Worm (Caenorhabditis elegans): ENCODE results near the gene cyp-13A3.

cyp-13A3 gene

ce11 chrII:9802642-9803041 lies 9.5 kb upstream of the cyp-13A3 start, which contains the start of gene cyp-13A6:
TSS of gene cyp-13A6 (minus strand) at chrII:9802821.
- no peak for TF ChIP-seq blmp-1 (tag; optimal IDR thresholded peaks at IDR 0.05; ENCODE audit: insufficient read depth)
- TF ChIP-seq nhr-77 (tag; optimal IDR thresholded peaks at IDR 0.05), result no peak
- peak; percentile 62 for TF ChIP-seq fos-1 (tag; optimal IDR thresholded peaks at IDR 0.05)
- no peak for TF ChIP-seq ceh-82 (tag; optimal IDR thresholded peaks at IDR 0.05)
- no peak for TF ChIP-seq unc-55 (GFP tag; optimal IDR thresholded peaks at IDR 0.05)

ce11 chrII:9800251-9800650 lies 7.2 kb upstream of the cyp-13A3 start, which contains the start of gene cyp-13A5:
TSS of gene cyp-13A5 (minus strand) at chrII:9800362.
- TF ChIP-seq lsy-2 (tag; optimal IDR thresholded peaks at IDR 0.05) (no peak), lin-11 (tag; optimal IDR thresholded peaks at IDR 0.05) (no peak), unc-55 (GFP tag; optimal IDR thresholded peaks at IDR 0.05) (no peak), sem-4 (tag; optimal IDR thresholded peaks at IDR 0.05) (no peak), fos-1 (tag; optimal IDR thresholded peaks at IDR 0.05) (peak; percentile 92), nhr-21 (tag; optimal IDR thresholded peaks at IDR 0.05) (no peak), skn-1 (tag; optimal IDR thresholded peaks at IDR 0.05) (no peak), ztf-1 (GFP tag; conservative IDR thresholded peaks at IDR 0.05) (no peak), nhr-77 (tag; optimal IDR thresholded peaks at IDR 0.05) (no peak), unc-62 (GFP tag; optimal IDR thresholded peaks at IDR 0.05) (no peak), sma-3 (GFP tag; optimal IDR thresholded peaks at IDR 0.05) (peak; percentile 68), ceh-82 (tag; optimal IDR thresholded peaks at IDR 0.05) (no peak), mbf-1 (tag; optimal IDR thresholded peaks at IDR 0.05) (no peak), sma-9 (GFP tag; optimal IDR thresholded peaks at IDR 0.05) (peak; percentile 68), sma-9 (tag; optimal IDR thresholded peaks at IDR 0.05) (no peak), nhr-129 (tag; optimal IDR thresholded peaks at IDR 0.05) (peak; percentile 53), dmd-4 (tag; optimal IDR thresholded peaks at IDR 0.05) (no peak), aly-2 (tag; optimal IDR thresholded peaks at IDR 0.05) (no peak), lin-13 (GFP tag; optimal IDR thresholded peaks at IDR 0.05) (no peak), peb-1 (tag; optimal IDR thresholded peaks at IDR 0.05) (no peak), ZK546.5 (tag; optimal IDR thresholded peaks at IDR 0.05) (no peak), nhr-25 (tag; optimal IDR thresholded peaks at IDR 0.05) (no peak), nhr-23 (tag; optimal IDR thresholded peaks at IDR 0.05) (no peak), crh-2 (tag; optimal IDR thresholded peaks at IDR 0.05) (no peak)

DNA sequence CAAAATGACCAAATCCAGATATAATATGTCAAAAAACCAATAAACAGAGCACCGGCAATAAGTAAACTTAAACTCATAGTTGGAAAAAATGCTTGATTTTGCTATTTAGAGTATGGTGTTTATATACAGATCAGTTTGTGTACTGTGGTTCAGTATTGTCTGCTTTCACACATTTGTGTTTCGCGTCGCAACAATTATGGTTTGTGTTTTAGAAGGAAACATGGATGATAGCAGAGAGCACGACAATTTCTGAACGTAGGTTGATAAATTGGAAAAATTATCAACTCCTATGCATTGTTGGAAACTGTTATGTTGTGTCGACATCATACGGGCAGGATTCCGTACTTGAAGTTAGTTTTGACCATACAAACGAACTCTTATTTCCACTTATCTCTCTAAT lies 4.6 kb upstream of the cyp-13A3 start, which contains the start of gene cyp-13A4:
Gene cyp-13A4, minus strand, starts transcription at position 77 of the 400 bp plus-strand sequence.
- TF ChIP-seq fos-1 (tag; optimal IDR thresholded peaks at IDR 0.05), result peak; percentile 10
- TF ChIP-seq R02D3.7 (tag; optimal IDR thresholded peaks at IDR 0.05), result no peak
- TF ChIP-seq gmeb-1 (tag; optimal IDR thresholded peaks at IDR 0.05), result no peak
- peak; percentile 15 for TF ChIP-seq sma-9 (GFP tag; optimal IDR thresholded peaks at IDR 0.05)
- no peak for TF ChIP-seq sma-9 (tag; optimal IDR thresholded peaks at IDR 0.05)

DNA sequence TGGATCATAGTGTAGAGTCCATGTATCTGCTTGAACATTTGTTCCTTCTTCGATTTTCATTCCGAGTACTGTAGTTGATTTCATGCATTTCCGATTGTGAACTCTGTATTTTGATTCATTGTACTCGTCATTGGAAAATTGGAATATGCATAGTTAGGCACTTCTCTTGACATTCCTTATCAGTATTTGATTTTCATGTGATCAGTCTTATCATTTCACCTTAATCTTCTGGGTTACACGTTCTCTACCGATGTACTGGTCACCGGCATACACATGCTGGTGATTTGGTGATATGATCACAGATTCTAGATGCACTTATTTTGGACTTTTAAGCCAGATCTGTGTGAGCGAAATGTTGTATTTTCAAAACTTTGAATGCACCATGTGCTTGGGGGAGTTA lies 1.9 kb downstream of the cyp-13A3 start:
- TF ChIP-seq F13H6.1 (tag; optimal IDR thresholded peaks at IDR 0.05), result peak; percentile 73
- no peak for TF ChIP-seq nhr-23 (tag; optimal IDR thresholded peaks at IDR 0.05)
- no peak for TF ChIP-seq alr-1 (tag; optimal IDR thresholded peaks at IDR 0.05)
- no peak for TF ChIP-seq Y55F3AM.14 (GFP tag; optimal IDR thresholded peaks at IDR 0.05)
- no peak for TF ChIP-seq egl-27 (tag; optimal IDR thresholded peaks at IDR 0.05)
- TF ChIP-seq aly-2 (tag; optimal IDR thresholded peaks at IDR 0.05), result no peak
- no peak for TF ChIP-seq ceh-82 (tag; optimal IDR thresholded peaks at IDR 0.05)
- no peak for TF ChIP-seq ztf-11 (tag; optimal IDR thresholded peaks at IDR 0.05)
- no peak for TF ChIP-seq unc-55 (GFP tag; optimal IDR thresholded peaks at IDR 0.05)
- no peak for TF ChIP-seq peb-1 (tag; optimal IDR thresholded peaks at IDR 0.05)
- no peak for TF ChIP-seq ztf-1 (GFP tag; conservative IDR thresholded peaks at IDR 0.05)
- TF ChIP-seq lsy-2 (tag; optimal IDR thresholded peaks at IDR 0.05), result peak in 1 of 2 experiments; percentile 21
- TF ChIP-seq lin-11 (tag; optimal IDR thresholded peaks at IDR 0.05), result no peak
- no peak for TF ChIP-seq nhr-237 (tag; optimal IDR thresholded peaks at IDR 0.05)
- peak; percentile 70 for TF ChIP-seq crh-2 (tag; optimal IDR thresholded peaks at IDR 0.05)
- no peak for TF ChIP-seq nhr-25 (tag; optimal IDR thresholded peaks at IDR 0.05)
- TF ChIP-seq mdl-1 (tag; optimal IDR thresholded peaks at IDR 0.05), result peak in 1 of 2 experiments; percentile 43
- no peak for TF ChIP-seq elt-1 (tag; optimal IDR thresholded peaks at IDR 0.05)
- TF ChIP-seq unc-39 (tag; optimal IDR thresholded peaks at IDR 0.05), result no peak
- TF ChIP-seq C34F6.9 (tag; optimal IDR thresholded peaks at IDR 0.05), result no peak
- TF ChIP-seq mab-5 (tag; optimal IDR thresholded peaks at IDR 0.05), result no peak
- no peak for TF ChIP-seq blmp-1 (tag; optimal IDR thresholded peaks at IDR 0.05; ENCODE audit: insufficient read depth)
- no peak for TF ChIP-seq zag-1 (tag; optimal IDR thresholded peaks at IDR 0.05)
- TF ChIP-seq unc-62 (GFP tag; optimal IDR thresholded peaks at IDR 0.05), result no peak
- TF ChIP-seq nhr-6 (tag; optimal IDR thresholded peaks at IDR 0.05), result no peak
- no peak for TF ChIP-seq skn-1 (tag; optimal IDR thresholded peaks at IDR 0.05)
- no peak for TF ChIP-seq lin-13 (GFP tag; optimal IDR thresholded peaks at IDR 0.05)
- no peak for TF ChIP-seq elt-3 (tag; optimal IDR thresholded peaks at IDR 0.05)
- no peak for TF ChIP-seq sem-4 (tag; optimal IDR thresholded peaks at IDR 0.05)
- no peak for TF ChIP-seq mbf-1 (tag; optimal IDR thresholded peaks at IDR 0.05)
- TF ChIP-seq nhr-77 (tag; optimal IDR thresholded peaks at IDR 0.05), result no peak
- TF ChIP-seq sma-9 (GFP tag; optimal IDR thresholded peaks at IDR 0.05), result peak; percentile 94
- TF ChIP-seq sma-9 (tag; optimal IDR thresholded peaks at IDR 0.05), result no peak
- TF ChIP-seq nhr-21 (tag; optimal IDR thresholded peaks at IDR 0.05), result peak; percentile 41
- no peak for TF ChIP-seq dmd-4 (tag; optimal IDR thresholded peaks at IDR 0.05)
- no peak for TF ChIP-seq nhr-10 (tag; optimal IDR thresholded peaks at IDR 0.05)
- no peak for TF ChIP-seq lin-39 (tag; optimal IDR thresholded peaks at IDR 0.05)
- TF ChIP-seq gmeb-1 (tag; optimal IDR thresholded peaks at IDR 0.05), result peak; percentile 48
- peak; percentile 16 for TF ChIP-seq nhr-129 (tag; optimal IDR thresholded peaks at IDR 0.05)
- TF ChIP-seq ztf-4 (tag; optimal IDR thresholded peaks at IDR 0.05), result no peak

Measured in whole organism, L2 larva.